Fruit fly (Drosophila melanogaster) whole organism, adult: ENCODE measurements around the gene Gr94a.

Experiments used
- CG11617 ChIP-seq: fragments of 200-800 bp; sonication (Bioruptor generic); optimal IDR thresholded peaks from 2 replicates; lab custom pipeline; 2017; ENCODE audit warnings: mild to moderate bottlenecking, missing biosample characterization, missing genetic modification reagents, missing genetic modification characterization
- CG12768 ChIP-seq: fragments of 200-800 bp; sonication (Bioruptor generic); optimal IDR thresholded peaks from 2 replicates; lab custom pipeline; 2017; ENCODE audit warnings: missing biosample characterization, missing genetic modification characterization, mild to moderate bottlenecking, moderate library complexity, missing genetic modification reagents
- CG14711 ChIP-seq: fragments of 200-800 bp; sonication (Bioruptor generic); optimal IDR thresholded peaks from 2 replicates; lab custom pipeline; 2018; ENCODE audit warnings: missing biosample characterization, mild to moderate bottlenecking, missing genetic modification characterization, moderate library complexity
- CG1620 ChIP-seq: fragments of 200-800 bp; sonication (Bioruptor generic); optimal IDR thresholded peaks from 2 replicates; lab custom pipeline; 2016; ENCODE audit warnings: missing biosample characterization, missing genetic modification characterization
- CG33017 ChIP-seq: fragments of 200-800 bp; sonication (Bioruptor generic); optimal IDR thresholded peaks from 2 replicates; lab custom pipeline; 2018; ENCODE audit warnings: missing biosample characterization, mild to moderate bottlenecking, missing genetic modification characterization, moderate library complexity
- CG5204 ChIP-seq: fragments of 200-800 bp; sonication (Bioruptor generic); optimal IDR thresholded peaks from 2 replicates; lab custom pipeline; 2016; ENCODE audit warnings: missing biosample characterization, missing genetic modification characterization
- CG7045 ChIP-seq: fragments of 200-800 bp; sonication (Bioruptor generic); optimal IDR thresholded peaks from 2 replicates; lab custom pipeline; 2017; ENCODE audit warnings: missing biosample characterization, mild to moderate bottlenecking, missing genetic modification characterization
- CG7101 ChIP-seq: fragments of 200-800 bp; sonication (Bioruptor generic); optimal IDR thresholded peaks from 2 replicates; lab custom pipeline; 2018; ENCODE audit warnings: missing biosample characterization, mild to moderate bottlenecking, missing genetic modification characterization, moderate library complexity
- Clk ChIP-seq: fragments of 200-800 bp; sonication (Bioruptor generic); optimal IDR thresholded peaks from 2 replicates; lab custom pipeline; 2017; ENCODE audit warnings: missing biosample characterization, missing genetic modification characterization
- Crg-1 ChIP-seq: fragments of 200-800 bp; sonication (Bioruptor generic); optimal IDR thresholded peaks from 2 replicates; lab custom pipeline; 2016; ENCODE audit warnings: missing biosample characterization, missing genetic modification characterization
- Hr96 ChIP-seq: fragments of 200-800 bp; sonication (Bioruptor generic); optimal IDR thresholded peaks from 2 replicates; lab custom pipeline; 2016; ENCODE audit warnings: missing biosample characterization, missing genetic modification characterization
- Mnt ChIP-seq: fragments of 200-800 bp; sonication (Bioruptor generic); optimal IDR thresholded peaks from 2 replicates; lab custom pipeline; 2016; ENCODE audit warnings: missing biosample characterization, mild to moderate bottlenecking, missing genetic modification characterization
- bab1 ChIP-seq: fragments of 200-800 bp; sonication (Bioruptor generic); optimal IDR thresholded peaks from 3 replicates; lab custom pipeline; 2019; ENCODE audit warnings: missing biosample characterization, mild to moderate bottlenecking, missing genetic modification characterization, moderate library complexity
- cic ChIP-seq: fragments of 200-800 bp; sonication (Bioruptor generic); optimal IDR thresholded peaks from 2 replicates; lab custom pipeline; 2017; ENCODE audit warnings: missing biosample characterization, mild to moderate bottlenecking, missing genetic modification characterization, moderate library complexity
- cnc ChIP-seq, 2 experiments: fragments of >200 bp; optimal IDR thresholded peaks; 2 replicates each; lab custom pipeline; 2017
- kay ChIP-seq: fragments of 200-800 bp; sonication (Bioruptor generic); peaks from one replicate; lab custom pipeline; 2016; ENCODE audit warnings: missing biosample characterization, missing genetic modification characterization, borderline replicate concordance
- ovo ChIP-seq: fragments of 200-800 bp; sonication (Bioruptor generic); optimal IDR thresholded peaks from 2 replicates; lab custom pipeline; 2016; ENCODE audit warnings: missing biosample characterization, missing genetic modification characterization
- pad ChIP-seq: fragments of 200-800 bp; sonication (Bioruptor generic); optimal IDR thresholded peaks from 3 replicates; lab custom pipeline; 2017; ENCODE audit warnings: missing biosample characterization, missing genetic modification characterization, mild to moderate bottlenecking, moderate library complexity, missing genetic modification reagents
- tj ChIP-seq: fragments of 200-800 bp; sonication (Bioruptor generic); optimal IDR thresholded peaks from 3 replicates; lab custom pipeline; 2017; ENCODE audit warnings: missing biosample characterization, mild to moderate bottlenecking, missing genetic modification characterization, moderate library complexity
- toe ChIP-seq: fragments of 200-800 bp; sonication (Bioruptor generic); optimal IDR thresholded peaks from 2 replicates; lab custom pipeline; 2016; ENCODE audit warnings: missing biosample characterization, missing genetic modification characterization

The Gr94a gene

DNA sequence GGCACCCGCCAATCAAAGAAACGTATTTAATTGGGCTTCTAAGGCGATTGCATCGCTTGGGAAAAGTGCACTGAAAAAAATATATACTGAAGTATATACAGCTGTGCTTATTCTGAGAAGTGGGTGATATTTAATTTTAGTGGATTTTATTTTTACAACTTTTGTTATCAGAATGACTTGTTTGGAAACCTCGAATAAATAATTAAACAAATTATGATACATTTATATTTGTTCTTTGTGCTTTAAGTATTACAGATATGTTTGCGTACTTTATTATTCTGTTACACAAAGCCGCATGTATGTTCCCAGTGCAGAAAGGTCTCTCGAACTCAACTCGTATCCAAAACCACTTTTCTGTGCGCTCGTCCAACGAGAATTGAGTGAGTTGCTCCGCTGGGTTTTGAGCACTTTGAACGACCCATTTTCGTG, 2.8 kb upstream of the Gr94a start:
- TF ChIP-seq CG14711 (tag; lab: Kevin White, UChicago) = peak; percentile 30
- no peak for TF ChIP-seq cic (GFP tag; lab: Kevin White, UChicago)
- TF ChIP-seq cnc (optimal IDR thresholded peaks at IDR 0.05; lab: Kevin White, UChicago) = no peak
- no peak for TF ChIP-seq Mnt (GFP tag; lab: Kevin White, UChicago)
- peak; percentile 51 for TF ChIP-seq CG11617 (GFP tag; lab: Kevin White, UChicago)
- peak; percentile 44 for TF ChIP-seq CG12768 (GFP tag; lab: Kevin White, UChicago)
- TF ChIP-seq kay = no peak
- peak; percentile 63 for TF ChIP-seq CG5204
- peak; percentile 54 for TF ChIP-seq CG33017 (tag; lab: Kevin White, UChicago)
- no peak for TF ChIP-seq CG1620 (GFP tag; lab: Kevin White, UChicago)
- no peak for TF ChIP-seq ovo (GFP tag; lab: Kevin White, UChicago)
- TF ChIP-seq Crg-1 (GFP tag; lab: Kevin White, UChicago) = no peak
- TF ChIP-seq pad (GFP tag; lab: Kevin White, UChicago) = no peak
- TF ChIP-seq tj (GFP tag; lab: Kevin White, UChicago) = no peak
- peak; percentile 63 for TF ChIP-seq CG7101 (tag; lab: Kevin White, UChicago)
- no peak for TF ChIP-seq Clk (GFP tag; lab: Kevin White, UChicago)
- TF ChIP-seq bab1 (GFP tag; lab: Kevin White, UChicago) = peak; percentile 11
- peak; percentile 44 for TF ChIP-seq Hr96 (GFP tag; lab: Kevin White, UChicago)
- peak; percentile 49 for TF ChIP-seq toe (GFP tag; lab: Kevin White, UChicago)
- peak; percentile 64 for TF ChIP-seq CG7045

DNA sequence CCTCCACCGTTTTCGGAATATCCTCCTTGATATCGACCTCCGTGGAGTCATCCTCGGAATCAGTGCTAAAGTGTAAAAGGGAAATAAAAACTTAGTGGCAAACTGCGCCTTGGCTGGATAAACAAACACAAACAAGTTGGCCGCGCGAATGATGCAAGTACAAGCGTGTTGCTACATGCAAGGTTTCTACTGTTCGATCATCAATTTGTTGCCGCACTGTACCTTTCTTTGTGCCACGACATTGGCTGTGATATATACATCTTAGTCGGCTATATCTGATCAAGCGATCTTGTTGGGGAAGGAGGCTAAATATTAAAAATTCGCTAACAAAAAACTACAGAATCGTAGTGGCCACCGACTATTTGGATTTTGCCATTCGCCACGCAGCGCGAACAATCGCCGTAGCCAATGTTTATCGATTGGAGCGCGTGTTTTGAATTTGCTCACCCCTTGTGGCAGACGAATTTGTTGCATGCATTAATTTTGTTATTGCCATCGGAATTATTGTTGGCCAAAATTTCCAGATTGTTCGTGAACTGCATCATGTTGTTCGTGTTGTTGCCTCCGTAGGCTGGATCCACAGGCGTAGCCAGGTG, 1.7 kb downstream of the Gr94a start:
- TF ChIP-seq cnc (optimal IDR thresholded peaks at IDR 0.05; lab: Kevin White, UChicago) (no peak), CG12768 (GFP tag; lab: Kevin White, UChicago) (no peak), Mnt (GFP tag; lab: Kevin White, UChicago) (no peak), CG7045 (no peak), CG5204 (no peak), ovo (GFP tag; lab: Kevin White, UChicago) (no peak)

DNA sequence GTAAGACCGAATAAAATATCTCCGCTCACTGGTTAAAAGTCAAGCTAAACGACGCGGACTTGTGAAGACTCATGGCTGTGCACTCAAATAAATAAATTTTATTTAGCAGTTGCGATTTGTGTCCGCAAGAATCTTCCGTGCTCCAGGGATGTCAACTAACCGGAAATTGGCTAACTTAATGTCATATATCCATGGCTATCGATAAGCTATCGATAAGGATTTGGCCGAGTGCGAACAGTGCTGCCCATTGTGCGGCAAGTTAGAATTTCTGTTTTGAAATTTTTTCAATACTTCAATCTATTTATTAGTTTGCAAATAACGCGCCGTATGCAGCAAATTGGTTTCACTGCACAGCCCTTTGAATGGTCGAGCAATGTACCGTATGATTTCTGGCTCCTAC, 2.4 kb downstream of the Gr94a start, which contains the start of gene p53:
Gene p53 (minus strand): TSS at position 147 of the 400 bp plus-strand sequence.
- TF ChIP-seq Hr96 (GFP tag; lab: Kevin White, UChicago) (peak; percentile 22), CG7101 (tag; lab: Kevin White, UChicago) (peak; percentile 49), CG14711 (tag; lab: Kevin White, UChicago) (peak; percentile 51), CG12768 (GFP tag; lab: Kevin White, UChicago) (no peak), pad (GFP tag; lab: Kevin White, UChicago) (peak; percentile 18), cic (GFP tag; lab: Kevin White, UChicago) (no peak), Mnt (GFP tag; lab: Kevin White, UChicago) (peak; percentile 7), CG7045 (no peak), bab1 (GFP tag; lab: Kevin White, UChicago) (peak; percentile 51), CG11617 (GFP tag; lab: Kevin White, UChicago) (peak; percentile 33), tj (GFP tag; lab: Kevin White, UChicago) (no peak), toe (GFP tag; lab: Kevin White, UChicago) (peak; percentile 35), CG1620 (GFP tag; lab: Kevin White, UChicago) (peak; percentile 23), CG5204 (peak; percentile 35), cnc (optimal IDR thresholded peaks at IDR 0.05; lab: Kevin White, UChicago) (no peak), Crg-1 (GFP tag; lab: Kevin White, UChicago) (no peak)

DNA sequence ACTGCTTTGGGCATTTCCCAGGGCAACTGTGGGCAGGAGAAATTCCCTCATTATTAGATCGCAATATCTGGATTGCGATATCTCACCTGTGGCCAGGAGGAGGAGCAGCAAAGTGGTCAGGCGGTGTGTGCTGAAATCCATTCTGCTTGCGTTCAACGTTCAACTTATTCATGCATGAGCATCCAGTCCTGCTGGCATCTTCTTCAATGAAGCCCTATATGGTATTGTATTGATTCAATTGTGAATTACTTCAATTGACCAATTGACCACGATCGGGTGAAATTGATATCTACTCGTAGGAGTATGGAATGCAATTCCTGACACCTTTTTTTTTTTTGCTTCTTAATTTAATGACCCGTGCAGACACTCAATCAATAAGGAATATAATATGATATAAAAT, 4.6 kb downstream of the Gr94a start:
- TF ChIP-seq kay (no peak), CG1620 (GFP tag; lab: Kevin White, UChicago) (no peak), CG7101 (tag; lab: Kevin White, UChicago) (no peak), Hr96 (GFP tag; lab: Kevin White, UChicago) (no peak), pad (GFP tag; lab: Kevin White, UChicago) (no peak), CG7045 (no peak)

DNA sequence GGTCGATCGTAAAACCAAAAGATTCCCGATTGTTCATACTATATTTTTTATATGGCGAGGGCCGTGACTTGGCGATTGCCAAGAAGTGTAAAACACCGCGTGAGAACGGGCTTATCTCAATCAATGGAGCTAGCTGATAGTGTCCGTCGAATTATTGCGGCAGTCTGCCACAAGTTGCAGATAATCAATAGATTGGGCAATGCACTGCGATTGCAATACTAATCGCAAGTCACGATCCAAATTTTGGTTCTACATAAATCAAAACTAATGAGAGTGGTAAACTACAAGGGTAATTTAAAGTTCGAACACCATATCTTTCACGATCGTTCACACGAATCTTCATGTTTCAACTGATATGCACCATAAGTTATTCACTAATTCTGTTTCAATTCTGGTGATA, 5.3 kb downstream of the Gr94a start:
- TF ChIP-seq CG12768 (GFP tag; lab: Kevin White, UChicago) = no peak
- TF ChIP-seq CG5204 = no peak
- no peak for TF ChIP-seq pad (GFP tag; lab: Kevin White, UChicago)
- TF ChIP-seq CG33017 (tag; lab: Kevin White, UChicago) = no peak
- no peak for TF ChIP-seq Crg-1 (GFP tag; lab: Kevin White, UChicago)
- TF ChIP-seq CG7101 (tag; lab: Kevin White, UChicago) = no peak
- TF ChIP-seq kay = no peak
- TF ChIP-seq cnc (optimal IDR thresholded peaks at IDR 0.05; lab: Kevin White, UChicago) = no peak
- no peak for TF ChIP-seq toe (GFP tag; lab: Kevin White, UChicago)
- TF ChIP-seq cic (GFP tag; lab: Kevin White, UChicago) = peak; percentile 11
- no peak for TF ChIP-seq CG1620 (GFP tag; lab: Kevin White, UChicago)
- TF ChIP-seq Mnt (GFP tag; lab: Kevin White, UChicago) = peak; percentile 11
- TF ChIP-seq tj (GFP tag; lab: Kevin White, UChicago) = no peak
- TF ChIP-seq CG11617 (GFP tag; lab: Kevin White, UChicago) = no peak

DNA sequence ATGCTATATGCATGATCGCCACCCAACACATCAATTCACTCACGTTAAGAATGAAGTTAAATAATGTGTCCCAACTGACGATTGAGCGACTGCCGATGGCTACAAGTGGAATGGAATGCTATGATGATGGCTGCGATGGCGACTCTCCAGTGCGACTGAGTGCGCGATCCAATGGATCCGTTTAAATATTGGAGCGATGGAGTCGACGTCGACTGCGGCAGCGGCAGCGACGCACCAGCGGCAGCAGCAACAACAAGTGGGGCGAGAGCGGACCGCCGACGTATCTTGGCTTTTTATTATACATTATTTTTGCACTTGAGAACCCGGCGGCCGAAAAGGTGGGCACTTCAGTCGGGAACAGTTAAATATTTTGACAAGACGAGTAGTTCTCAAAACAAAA, 5.9 kb downstream of the Gr94a start:
- no peak for TF ChIP-seq kay
- no peak for TF ChIP-seq Hr96 (GFP tag; lab: Kevin White, UChicago)
- TF ChIP-seq bab1 (GFP tag; lab: Kevin White, UChicago) = peak; percentile 2
